Fruit fly (Drosophila melanogaster) whole organism, adult: Measurements from ENCODE around the gene CG14262.

Experiments
- CG14711 ChIP-seq: fragments of 200-800 bp; sonication (Bioruptor generic); optimal IDR thresholded peaks from 2 replicates; lab custom pipeline; 2018; ENCODE audit warnings: missing biosample characterization, mild to moderate bottlenecking, missing genetic modification characterization, moderate library complexity
- CG33017 ChIP-seq: fragments of 200-800 bp; sonication (Bioruptor generic); optimal IDR thresholded peaks from 2 replicates; lab custom pipeline; 2018; ENCODE audit warnings: missing biosample characterization, mild to moderate bottlenecking, missing genetic modification characterization, moderate library complexity
- bab1 ChIP-seq: fragments of 200-800 bp; sonication (Bioruptor generic); optimal IDR thresholded peaks from 3 replicates; lab custom pipeline; 2019; ENCODE audit warnings: missing biosample characterization, mild to moderate bottlenecking, missing genetic modification characterization, moderate library complexity
- cnc ChIP-seq, 2 experiments: fragments of >200 bp; optimal IDR thresholded peaks; 2 replicates each; lab custom pipeline; 2017
- tj ChIP-seq: fragments of 200-800 bp; sonication (Bioruptor generic); optimal IDR thresholded peaks from 3 replicates; lab custom pipeline; 2017; ENCODE audit warnings: missing biosample characterization, mild to moderate bottlenecking, missing genetic modification characterization, moderate library complexity

DNA sequence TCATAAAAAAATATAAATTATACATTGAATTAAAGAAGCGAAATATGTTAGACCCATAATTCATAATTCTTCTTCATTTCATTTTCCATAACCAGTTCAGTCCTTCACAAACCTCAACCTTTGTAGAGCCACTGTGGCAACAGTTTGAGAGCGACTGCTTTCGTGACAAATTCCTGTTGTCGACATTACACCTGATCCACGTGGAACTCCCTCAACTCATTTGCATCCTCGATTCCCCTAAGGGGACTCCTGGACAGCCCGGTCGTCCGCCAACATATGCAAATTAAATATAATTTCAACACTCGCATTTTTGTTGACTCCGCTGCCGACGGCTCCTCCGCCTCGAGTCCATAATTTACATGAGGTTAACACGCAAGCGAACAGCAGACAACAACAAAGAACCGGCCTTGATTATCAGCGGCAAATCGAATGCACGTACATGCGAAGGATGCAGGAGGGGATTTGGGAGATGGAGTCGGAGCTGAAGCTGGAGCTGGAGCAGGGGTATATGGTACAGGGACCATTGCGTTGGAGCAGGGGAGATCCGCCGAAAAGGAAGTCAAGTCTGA lies 39.1 kb downstream of the CG14262 start:
- TF ChIP-seq bab1: no peak
- TF ChIP-seq tj (GFP tag; lab: Kevin White, UChicago): no peak
- TF ChIP-seq CG14711 (tag; lab: Kevin White, UChicago): no peak
- TF ChIP-seq CG33017 (tag; lab: Kevin White, UChicago): no peak
- no peak for TF ChIP-seq cnc (optimal IDR thresholded peaks at IDR 0.05; lab: Kevin White, UChicago)
